Fruit fly (Drosophila melanogaster) whole organism, embryonic: Measurements from ENCODE around the gene CG33668.
A peak's percentile ranks its signal among the peaks of the same experiment; 100 is the strongest.

Experiments
- Atf6 ChIP-seq: fragments of 200-800 bp; sonication (Bioruptor generic); IDR thresholded peaks from 2 replicates; pipeline ENCODE4 v1.3.6; 2022; ENCODE audit warnings: missing biosample characterization, missing genetic modification characterization
- CG10209 ChIP-seq: fragments of 200-800 bp; sonication (Bioruptor generic); optimal IDR thresholded peaks from 3 replicates; lab custom pipeline; 2017; ENCODE audit warnings: missing biosample characterization, mild to moderate bottlenecking, missing genetic modification characterization, missing genetic modification reagents
- CG10565 ChIP-seq: fragments of 200-800 bp; sonication (Bioruptor generic); optimal IDR thresholded peaks from 3 replicates; lab custom pipeline; 2016; ENCODE audit warnings: missing biosample characterization, mild to moderate bottlenecking, missing genetic modification characterization
- CG12744 ChIP-seq: fragments of 200-800 bp; sonication (Bioruptor generic); optimal IDR thresholded peaks from 2 replicates; lab custom pipeline; 2016; ENCODE audit warnings: missing biosample characterization, missing genetic modification characterization
- CG14441 ChIP-seq: fragments of 200-800 bp; sonication (Bioruptor generic); IDR thresholded peaks from 2 replicates; pipeline ENCODE4 v1.3.6; 2022; ENCODE audit warnings: missing biosample characterization, missing genetic modification characterization
- CG14860 ChIP-seq: fragments of 200-800 bp; sonication (Bioruptor generic); IDR thresholded peaks from 3 replicates; pipeline ENCODE4 v1.3.6; 2022; ENCODE audit warnings: missing biosample characterization, missing genetic modification characterization; ENCODE audit not compliant: partially characterized antibody
- CG16815 ChIP-seq: fragments of 200-800 bp; sonication (Bioruptor generic); optimal IDR thresholded peaks from 3 replicates; lab custom pipeline; 2017; ENCODE audit warnings: missing biosample characterization, mild to moderate bottlenecking, missing genetic modification characterization
- CG17385 ChIP-seq: fragments of 200-800 bp; sonication (Bioruptor generic); optimal IDR thresholded peaks from 3 replicates; lab custom pipeline; 2018; ENCODE audit warnings: missing biosample characterization, mild to moderate bottlenecking, missing genetic modification characterization
- CG18599 ChIP-seq: fragments of 200-800 bp; sonication (Bioruptor generic); optimal IDR thresholded peaks from 3 replicates; lab custom pipeline; 2017; ENCODE audit warnings: missing biosample characterization, missing genetic modification characterization, mild to moderate bottlenecking, moderate library complexity, missing genetic modification reagents
- CG30431 ChIP-seq: fragments of 200-800 bp; sonication (Bioruptor generic); optimal IDR thresholded peaks from 2 replicates; lab custom pipeline; 2017; ENCODE audit warnings: missing biosample characterization, missing genetic modification characterization
- CG32532 ChIP-seq: fragments of 200-800 bp; sonication (Bioruptor generic); IDR thresholded peaks from 2 replicates; pipeline ENCODE4 v1.3.6; 2022; ENCODE audit warnings: missing biosample characterization, missing genetic modification characterization
- CG33557 ChIP-seq: fragments of 200-800 bp; sonication (Bioruptor generic); optimal IDR thresholded peaks from 2 replicates; lab custom pipeline; 2019; ENCODE audit warnings: missing biosample characterization, mild to moderate bottlenecking, missing genetic modification characterization, moderate library complexity
- CG34422 ChIP-seq: fragments of 200-800 bp; sonication (Bioruptor generic); IDR thresholded peaks from 3 replicates; pipeline ENCODE4 v1.3.6; 2022; ENCODE audit warnings: missing biosample characterization, missing genetic modification characterization
- CG6689 ChIP-seq: fragments of 200-800 bp; sonication (Bioruptor generic); IDR thresholded peaks from 2 replicates; pipeline ENCODE4 v1.3.6; 2022; ENCODE audit warnings: missing biosample characterization, missing genetic modification characterization
- CG7357 ChIP-seq: fragments of 200-800 bp; sonication (Bioruptor generic); IDR thresholded peaks from 3 replicates; pipeline ENCODE4 v1.3.6; 2022; ENCODE audit warnings: missing biosample characterization, missing genetic modification characterization
- CG7745 ChIP-seq: fragments of 200-800 bp; sonication (Bioruptor generic); optimal IDR thresholded peaks from 2 replicates; lab custom pipeline; 2018; ENCODE audit warnings: missing biosample characterization, mild to moderate bottlenecking, missing genetic modification characterization, moderate library complexity
- CG9215 ChIP-seq: fragments of 200-800 bp; sonication (Bioruptor generic); IDR thresholded peaks from 2 replicates; pipeline ENCODE4 v1.3.6; 2022; ENCODE audit warnings: missing biosample characterization, missing genetic modification characterization
- CG9932 ChIP-seq: fragments of 200-800 bp; sonication (Bioruptor generic); IDR thresholded peaks from 2 replicates; pipeline ENCODE4 v1.3.6; 2022; ENCODE audit warnings: missing biosample characterization, missing genetic modification characterization
- Dbx ChIP-seq: fragments of 200-800 bp; sonication (Bioruptor generic); IDR thresholded peaks from 3 replicates; pipeline ENCODE4 v1.3.6; 2022; ENCODE audit warnings: missing biosample characterization, missing genetic modification characterization
- H15 ChIP-seq: fragments of 200-800 bp; sonication (Bioruptor generic); IDR thresholded peaks from 3 replicates; pipeline ENCODE4 v1.3.6; 2022; ENCODE audit warnings: missing biosample characterization, missing genetic modification characterization
- HLH54F ChIP-seq: fragments of 200-800 bp; sonication (Bioruptor generic); optimal IDR thresholded peaks from 3 replicates; lab custom pipeline; 2016; ENCODE audit warnings: missing biosample characterization, missing genetic modification characterization
- Hand ChIP-seq: fragments of 200-800 bp; sonication (Bioruptor generic); optimal IDR thresholded peaks from 2 replicates; lab custom pipeline; 2017; ENCODE audit warnings: mild to moderate bottlenecking, missing biosample characterization, missing genetic modification reagents, missing genetic modification characterization
- Hr51 ChIP-seq, 2 experiments: fragments of 200-800 bp; sonication (Bioruptor generic); optimal IDR thresholded peaks; 2 replicates in 1 of 2; 3 replicates in 1 of 2; lab custom pipeline; 2016 to 2018; ENCODE audit warnings: missing biosample characterization in 2 of 2, missing genetic modification characterization in 2 of 2, mild to moderate bottlenecking in 1 of 2, moderate library complexity in 1 of 2
- Med ChIP-seq: fragments of 200-800 bp; sonication (Bioruptor generic); peaks from one replicate; lab custom pipeline; 2016; ENCODE audit warnings: missing biosample characterization, missing genetic modification characterization, mild to moderate bottlenecking, inconsistent platforms, moderate library complexity
- Mrtf ChIP-seq: fragments of 200-800 bp; sonication (Bioruptor generic); IDR thresholded peaks from 3 replicates; pipeline ENCODE4 v1.3.6; 2022; ENCODE audit warnings: missing biosample characterization, missing genetic modification characterization
- Optix ChIP-seq: fragments of 200-800 bp; sonication (Bioruptor generic); IDR thresholded peaks from 3 replicates; pipeline ENCODE4 v1.3.6; 2022; ENCODE audit warnings: missing biosample characterization, missing genetic modification characterization
- Rfx ChIP-seq: fragments of 200-800 bp; sonication (Bioruptor generic); IDR thresholded peaks from 2 replicates; pipeline ENCODE4 v1.3.6; 2022; ENCODE audit warnings: missing biosample characterization, missing genetic modification characterization
- Xbp1 ChIP-seq: fragments of 200-800 bp; sonication (Bioruptor generic); optimal IDR thresholded peaks from 3 replicates; lab custom pipeline; 2016; ENCODE audit warnings: missing biosample characterization, mild to moderate bottlenecking, missing genetic modification characterization
- ac ChIP-seq: fragments of 200-800 bp; sonication (Bioruptor generic); optimal IDR thresholded peaks from 3 replicates; lab custom pipeline; 2017; ENCODE audit warnings: missing biosample characterization, mild to moderate bottlenecking, missing genetic modification characterization
- az2 ChIP-seq: fragments of 200-800 bp; sonication (Bioruptor generic); optimal IDR thresholded peaks from 3 replicates; lab custom pipeline; 2016; ENCODE audit warnings: missing biosample characterization, missing genetic modification characterization
- bsh ChIP-seq, 2 experiments: fragments of 200-800 bp; sonication (Bioruptor generic); optimal IDR thresholded peaks; 2 replicates each; lab custom pipeline; 2017 to 2018; ENCODE audit warnings: mild to moderate bottlenecking in 2 of 2, missing biosample characterization in 2 of 2, missing genetic modification characterization in 2 of 2, moderate library complexity in 1 of 2
- btn ChIP-seq: fragments of 200-800 bp; sonication (Bioruptor generic); optimal IDR thresholded peaks from 2 replicates; lab custom pipeline; 2016; ENCODE audit warnings: missing biosample characterization, missing genetic modification characterization
- chm ChIP-seq: fragments of 200-800 bp; sonication (Bioruptor generic); IDR thresholded peaks from 2 replicates; pipeline ENCODE4 v1.3.6; 2022; ENCODE audit warnings: missing biosample characterization, missing genetic modification characterization
- crc ChIP-seq: fragments of 200-800 bp; sonication (Bioruptor generic); optimal IDR thresholded peaks from 2 replicates; lab custom pipeline; 2016; ENCODE audit warnings: missing biosample characterization, missing genetic modification characterization
- dysf ChIP-seq: fragments of 200-800 bp; sonication (Bioruptor generic); IDR thresholded peaks from 3 replicates; pipeline ENCODE4 v1.3.6; 2022; ENCODE audit warnings: missing biosample characterization, missing genetic modification characterization
- ewg ChIP-seq: fragments of 200-800 bp; sonication (Bioruptor generic); optimal IDR thresholded peaks from 3 replicates; lab custom pipeline; 2017; ENCODE audit warnings: mild to moderate bottlenecking, missing biosample characterization, missing genetic modification reagents, missing genetic modification characterization
- fu2 ChIP-seq: fragments of 200-800 bp; sonication (Bioruptor generic); optimal IDR thresholded peaks from 2 replicates; lab custom pipeline; 2016; ENCODE audit warnings: missing biosample characterization, missing genetic modification characterization
- gce ChIP-seq: fragments of 200-800 bp; sonication (Bioruptor generic); IDR thresholded peaks from 3 replicates; pipeline ENCODE4 v1.3.6; 2022; ENCODE audit warnings: missing biosample characterization, missing genetic modification characterization
- hkb ChIP-seq, 2 experiments: fragments of 200-800 bp in 1 of 2; fragments of >200 bp in 1 of 2; sonication (Bioruptor generic) in 1 of 2; IDR thresholded peaks in 1 of 2; optimal IDR thresholded peaks in 1 of 2; 2 replicates each; pipeline versions ENCODE4 v1.3.6 to Lab custom; 2017 to 2022; ENCODE audit warnings: missing biosample characterization in 1 of 2, missing genetic modification characterization in 1 of 2
- hth ChIP-seq: fragments of >200 bp; optimal IDR thresholded peaks from 2 replicates; lab custom pipeline; 2017; ENCODE audit warnings: inconsistent platforms
- ind ChIP-seq: fragments of 200-800 bp; sonication (Bioruptor generic); optimal IDR thresholded peaks from 3 replicates; lab custom pipeline; 2016; ENCODE audit warnings: missing biosample characterization, missing genetic modification characterization
- nom ChIP-seq: fragments of 200-800 bp; sonication (Bioruptor generic); optimal IDR thresholded peaks from 2 replicates; lab custom pipeline; 2017; ENCODE audit warnings: missing biosample characterization, missing genetic modification characterization, mild to moderate bottlenecking, moderate library complexity, missing genetic modification reagents
- phol ChIP-seq: fragments of 200-800 bp; sonication (Bioruptor generic); optimal IDR thresholded peaks from 3 replicates; lab custom pipeline; 2018; ENCODE audit warnings: missing biosample characterization, mild to moderate bottlenecking, missing genetic modification characterization, moderate library complexity
- prd ChIP-seq, 3 experiments: fragments of >200 bp in 2 of 3; fragments of 200-800 bp in 1 of 3; sonication (Bioruptor generic) in 1 of 3; optimal IDR thresholded peaks in 2 of 3; IDR thresholded peaks in 1 of 3; 2 replicates in 2 of 3; 3 replicates in 1 of 3; pipeline versions ENCODE4 v1.3.6 to Lab custom; 2017 to 2022; ENCODE audit warnings: missing biosample characterization in 1 of 3, missing genetic modification characterization in 1 of 3
- pros ChIP-seq: fragments of 200-800 bp; sonication (Bioruptor generic); optimal IDR thresholded peaks from 3 replicates; lab custom pipeline; 2019; ENCODE audit warnings: missing biosample characterization, mild to moderate bottlenecking, missing genetic modification characterization, moderate library complexity
- ranshi ChIP-seq: fragments of 200-800 bp; sonication (Bioruptor generic); IDR thresholded peaks from 2 replicates; pipeline ENCODE4 v1.3.6; 2022; ENCODE audit warnings: missing biosample characterization, missing genetic modification characterization
- salm ChIP-seq: fragments of 200-800 bp; sonication (Bioruptor generic); optimal IDR thresholded peaks from 2 replicates; lab custom pipeline; 2018; ENCODE audit warnings: missing biosample characterization, mild to moderate bottlenecking, missing genetic modification characterization
- sima ChIP-seq: fragments of 200-800 bp; sonication (Bioruptor generic); optimal IDR thresholded peaks from 2 replicates; lab custom pipeline; 2016; ENCODE audit warnings: missing biosample characterization, missing genetic modification characterization
- trem ChIP-seq: fragments of 200-800 bp; optimal IDR thresholded peaks from 3 replicates; lab custom pipeline; 2019; ENCODE audit warnings: missing biosample characterization, mild to moderate bottlenecking, missing genetic modification characterization, moderate library complexity
- wek ChIP-seq: fragments of 200-800 bp; sonication (Bioruptor generic); optimal IDR thresholded peaks from 3 replicates; lab custom pipeline; 2018; ENCODE audit warnings: missing biosample characterization, mild to moderate bottlenecking, missing genetic modification characterization, moderate library complexity

Gene CG33668

dm6 chrX:6439495-6439894 is 20.3 kb upstream of the CG33668 start (continued):
- TF ChIP-seq Optix (GFP tag; lab: Robert Waterston, UW) (peak; percentile 47; the same call in 1 of the 3 replicates), HLH54F (GFP tag; lab: Kevin White, UChicago) (peak; percentile 11), ranshi (GFP tag; lab: Robert Waterston, UW) (peak; percentile 68), ac (no peak), hth (no peak), Hand (GFP tag; lab: Kevin White, UChicago) (no peak), fu2 (GFP tag; lab: Kevin White, UChicago) (no peak), CG12744 (GFP tag; lab: Kevin White, UChicago) (no peak), Mrtf (GFP tag; lab: Robert Waterston, UW) (no peak), CG16815 (GFP tag; lab: Kevin White, UChicago) (no peak), Atf6 (GFP tag; lab: Robert Waterston, UW) (peak; percentile 51; the same call in 1 of the 2 replicates), ewg (GFP tag; lab: Kevin White, UChicago) (no peak), btn (GFP tag; lab: Kevin White, UChicago) (no peak), nom (GFP tag; lab: Kevin White, UChicago) (no peak), CG6689 (GFP tag; lab: Robert Waterston, UW) (peak; percentile 53; the same call in 1 of the 2 replicates), CG14441 (GFP tag; lab: Robert Waterston, UW) (peak; percentile 61), CG18599 (GFP tag; lab: Kevin White, UChicago) (peak; percentile 88), prd (optimal IDR thresholded peaks at IDR 0.05; lab: Kevin White, UChicago) (no peak), prd (GFP tag; IDR thresholded peaks at IDR 0.05; lab: Robert Waterston, UW) (peak; percentile 71; the same call in 2 of the 3 replicates), CG32532 (peak; percentile 61), phol (peak; percentile 10), Med (GFP tag; lab: Kevin White, UChicago) (peak; percentile 78), sima (GFP tag; lab: Kevin White, UChicago) (no peak), pros (GFP tag; lab: Kevin White, UChicago) (no peak), CG7357 (GFP tag; lab: Robert Waterston, UW) (peak; percentile 48; the same call in 1 of the 3 replicates), CG33557 (GFP tag; lab: Kevin White, UChicago) (no peak), chm (GFP tag; lab: Robert Waterston, UW) (no peak), CG34422 (GFP tag; lab: Robert Waterston, UW) (peak; percentile 61; the same call in 2 of the 3 replicates), salm (no peak), CG30431 (GFP tag; lab: Kevin White, UChicago) (no peak), Xbp1 (GFP tag; lab: Kevin White, UChicago) (no peak), dysf (GFP tag; lab: Robert Waterston, UW) (peak; percentile 53), CG7745 (no peak), Rfx (GFP tag; lab: Robert Waterston, UW) (peak; percentile 79), az2 (GFP tag; lab: Kevin White, UChicago) (no peak), hkb (optimal IDR thresholded peaks at IDR 0.05; lab: Kevin White, UChicago) (no peak), hkb (GFP tag; IDR thresholded peaks at IDR 0.05; lab: Robert Waterston, UW) (peak; percentile 71), wek (no peak), CG10209 (GFP tag; lab: Kevin White, UChicago) (peak; percentile 31), trem (tag; lab: Kevin White, UChicago) (no peak), H15 (GFP tag; lab: Robert Waterston, UW) (no peak), gce (0 out of 3 replicates have a peak, but pooled peaks have one; percentile 27), CG9932 (GFP tag; lab: Robert Waterston, UW) (peak; percentile 71), CG10565 (GFP tag; lab: Kevin White, UChicago) (no peak), CG9215 (GFP tag; lab: Robert Waterston, UW) (peak; percentile 54; the same call in 1 of the 2 replicates), Dbx (peak; percentile 75), bsh (GFP tag; optimal IDR thresholded peaks at IDR 0.05; lab: Kevin White, UChicago) (no peak), CG14860 (GFP tag; lab: Robert Waterston, UW) (no peak), crc (no peak), Hr51 (GFP tag; optimal IDR thresholded peaks at IDR 0.05; lab: Kevin White, UChicago) (peak in 1 of 2 experiments; percentile 35), ind (GFP tag; lab: Kevin White, UChicago) (peak; percentile 48), CG17385 (GFP tag; lab: Kevin White, UChicago) (peak; percentile 49)
